Worm (Caenorhabditis elegans): ENCODE data around the gene ZK418.10.

Gene ZK418.10

DNA sequence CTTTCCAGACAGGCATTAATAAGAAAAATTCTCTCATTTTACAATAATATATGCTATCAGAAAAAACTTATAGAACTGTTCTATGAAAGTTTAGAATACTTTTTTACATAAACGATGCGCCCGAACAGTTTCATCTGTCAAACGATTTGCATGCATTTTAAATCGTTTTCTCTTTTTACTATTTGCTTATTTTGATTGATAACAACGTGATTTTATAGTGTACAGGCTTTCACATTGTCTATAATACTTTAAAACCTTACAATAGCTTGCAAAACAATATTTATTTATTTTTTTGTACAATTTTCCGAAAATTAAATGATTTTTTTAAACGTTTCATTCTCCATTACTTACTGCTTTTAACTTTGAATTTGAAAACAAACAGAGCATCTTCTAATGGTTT lies 44.8 kb downstream of the ZK418.10 start, which contains the start of gene R01H2.7:
R01H2.7 (minus strand) TSS at position 101 of the 400 bp plus-strand sequence.
- no peak for TF ChIP-seq snpc-3.4 (tag; optimal IDR thresholded peaks at IDR 0.05)
